Fruit fly (Drosophila melanogaster) whole organism, wandering third instar larva: ENCODE data around the gene CG31549.

ENCODE experiments used
- Abd-B ChIP-seq: fragments of >200 bp; optimal IDR thresholded peaks from 2 replicates; lab custom pipeline; 2017; ENCODE audit warnings: missing biosample characterization, missing genetic modification characterization
- Vsx2 ChIP-seq: fragments of 200-300, 225-300 bp; sonication (Bioruptor generic); optimal IDR thresholded peaks from 2 replicates; lab custom pipeline; 2018; ENCODE audit warnings: missing biosample characterization, missing genetic modification characterization; ENCODE audit not compliant: partially characterized antibody
- pan ChIP-seq: fragments of >200 bp; optimal IDR thresholded peaks from 2 replicates; lab custom pipeline; 2017

DNA sequence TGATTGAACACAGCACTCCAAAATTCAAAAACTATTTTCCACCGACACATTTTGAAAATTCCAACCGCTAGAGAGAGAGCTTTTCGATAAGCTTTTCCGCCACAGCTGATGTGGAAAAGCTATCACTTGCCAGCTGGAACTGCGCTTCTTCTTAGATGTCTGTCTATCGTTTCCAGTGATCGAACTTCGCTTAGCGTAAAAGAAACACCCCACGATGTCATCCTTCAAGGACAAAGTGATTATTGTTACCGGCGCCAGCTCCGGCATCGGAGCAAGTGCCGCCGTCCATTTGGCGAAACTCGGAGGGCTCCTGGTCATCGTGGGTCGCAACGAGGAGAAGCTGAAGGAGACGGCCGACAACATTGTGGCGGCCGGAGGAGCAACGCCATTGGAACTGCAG, at the start of gene CG31549:
- TF ChIP-seq Vsx2 (GFP tag; lab: Kevin White, UChicago) = no peak
- no peak for TF ChIP-seq Abd-B (GFP tag; lab: Kevin White, UChicago)
- no peak for TF ChIP-seq pan (lab: Kevin White, UChicago)
